Worm (Caenorhabditis elegans): ENCODE measurements around the gene immt-2.

The immt-2 gene

ce11 chrV:16744783-16745182 lies 44.3 kb upstream of the immt-2 start (continued):
- no peak for TF ChIP-seq dpff-1 (tag; optimal IDR thresholded peaks at IDR 0.05)
- TF ChIP-seq ccch-3 (GFP tag; optimal IDR thresholded peaks at IDR 0.05): no peak
- TF ChIP-seq egl-44 (GFP tag; IDR thresholded peaks at IDR 0.05): peak; percentile 27; the same call in 1 of the 2 replicates
- TF ChIP-seq madf-3 (GFP tag; IDR thresholded peaks at IDR 0.05): peak; percentile 75; the same call in 1 of the 2 replicates
- no peak for TF ChIP-seq ceh-27 (GFP tag; optimal IDR thresholded peaks at IDR 0.05)
- peak; percentile 78 for TF ChIP-seq madf-6 (GFP tag; IDR thresholded peaks at IDR 0.05)
- no peak for TF ChIP-seq ceh-79 (tag; optimal IDR thresholded peaks at IDR 0.05)
- peak; percentile 59 for TF ChIP-seq ceh-100 (GFP tag; IDR thresholded peaks at IDR 0.05)
- TF ChIP-seq mcd-1 (GFP tag; IDR thresholded peaks at IDR 0.05): peak; percentile 34; the same call in 1 of the 2 replicates
- no peak for TF ChIP-seq zim-3 (tag; optimal IDR thresholded peaks at IDR 0.05)
- peak; percentile 63 for TF ChIP-seq madf-8 (GFP tag; conservative IDR thresholded peaks at IDR 0.05)
- TF ChIP-seq F33H1.4 (GFP tag; IDR thresholded peaks at IDR 0.05): no peak; the same call in 1 of the 2 replicates
- TF ChIP-seq attf-6 (GFP tag; IDR thresholded peaks at IDR 0.05): peak; percentile 93
- TF ChIP-seq tbx-9 (tag; optimal IDR thresholded peaks at IDR 0.05; ENCODE audit: borderline replicate concordance): no peak
- TF ChIP-seq ztf-6 (GFP tag; IDR thresholded peaks at IDR 0.05): no peak
- TF ChIP-seq repo-1 (tag; optimal IDR thresholded peaks at IDR 0.05): peak; percentile 59
- TF ChIP-seq rec-8 (tag; optimal IDR thresholded peaks at IDR 0.05): no peak
- TF ChIP-seq lin-35 (GFP tag; optimal IDR thresholded peaks at IDR 0.05): no peak
- TF ChIP-seq F23B12.7 (tag; optimal IDR thresholded peaks at IDR 0.05; ENCODE audit: insufficient read depth): no peak
- TF ChIP-seq ceh-91 (GFP tag; IDR thresholded peaks at IDR 0.05): peak; percentile 64; the same call in 1 of the 2 replicates
- no peak for TF ChIP-seq athp-1 (tag; optimal IDR thresholded peaks at IDR 0.05)
- TF ChIP-seq efl-1 (GFP tag; optimal IDR thresholded peaks at IDR 0.05): no peak
- no peak for TF ChIP-seq somi-1 (GFP tag; optimal IDR thresholded peaks at IDR 0.05)
- TF ChIP-seq dpl-1 (GFP tag; optimal IDR thresholded peaks at IDR 0.05): no peak
- no peak for TF ChIP-seq let-526 (GFP tag; IDR thresholded peaks at IDR 0.05)
- TF ChIP-seq nhr-120 (GFP tag; IDR thresholded peaks at IDR 0.05): no peak
- 0 out of 2 replicates have a peak, but pooled peaks have one; percentile 33 for TF ChIP-seq nfyb-1 (GFP tag; IDR thresholded peaks at IDR 0.05)
- no peak for TF ChIP-seq snpc-4 (GFP tag; optimal IDR thresholded peaks at IDR 0.05)
- TF ChIP-seq snpc-4 (tag; optimal IDR thresholded peaks at IDR 0.05): no peak
- TF ChIP-seq B0261.1 (tag; optimal IDR thresholded peaks at IDR 0.05): no peak
- no peak for TF ChIP-seq him-1 (tag; optimal IDR thresholded peaks at IDR 0.05)
- no peak for TF ChIP-seq hlh-26 (GFP tag; conservative IDR thresholded peaks at IDR 0.05)
- TF ChIP-seq lir-1 (GFP tag; conservative IDR thresholded peaks at IDR 0.05): peak; percentile 37; the same call in 1 of the 2 replicates
- TF ChIP-seq cebp-2 (GFP tag; IDR thresholded peaks at IDR 0.05): no peak
- no peak for TF ChIP-seq F49E8.2 (tag; optimal IDR thresholded peaks at IDR 0.05; ENCODE audit: insufficient read depth)
- TF ChIP-seq hmg-20 (GFP tag; IDR thresholded peaks at IDR 0.05): no peak
- TF ChIP-seq ztf-28 (GFP tag; IDR thresholded peaks at IDR 0.05): 0 out of 2 replicates have a peak, but pooled peaks have one; percentile 44
- peak; percentile 87 for TF ChIP-seq Y53G8AR.9 (GFP tag; conservative IDR thresholded peaks at IDR 0.05)
- no peak for TF ChIP-seq ztf-26 (tag; optimal IDR thresholded peaks at IDR 0.05)
- no peak for TF ChIP-seq F22D6.2 (tag; optimal IDR thresholded peaks at IDR 0.05)
- TF ChIP-seq Y67H2A.10 (GFP tag; conservative IDR thresholded peaks at IDR 0.05): no peak
- TF ChIP-seq bed-1 (GFP tag; IDR thresholded peaks at IDR 0.05): no peak
- peak; percentile 65; the same call in 1 of the 2 replicates for TF ChIP-seq ceh-58 (GFP tag; IDR thresholded peaks at IDR 0.05)
- TF ChIP-seq F37B4.10 (GFP tag; IDR thresholded peaks at IDR 0.05): no peak
- peak; percentile 3 for TF ChIP-seq lsl-1 (GFP tag; optimal IDR thresholded peaks at IDR 0.05)
- TF ChIP-seq Y95B8A.8 (GFP tag; IDR thresholded peaks at IDR 0.05): peak; percentile 95
- TF ChIP-seq K11D2.4 (GFP tag; IDR thresholded peaks at IDR 0.05): no peak
- no peak for TF ChIP-seq lsy-27 (tag; optimal IDR thresholded peaks at IDR 0.05; ENCODE audit: borderline replicate concordance, insufficient read depth)
- no peak for TF ChIP-seq attf-3 (GFP tag; conservative IDR thresholded peaks at IDR 0.05)
